Fruit fly (Drosophila melanogaster) whole organism, embryonic: ENCODE measurements around the gene Galphai.

Source experiments
- Meics ChIP-seq: fragments of 200-800 bp; sonication (Bioruptor generic); optimal IDR thresholded peaks from 2 replicates; lab custom pipeline; 2017; ENCODE audit warnings: missing biosample characterization, mild to moderate bottlenecking, missing genetic modification characterization
- Usf ChIP-seq: fragments of 200-800 bp; sonication (Bioruptor generic); optimal IDR thresholded peaks from 2 replicates; lab custom pipeline; 2017; ENCODE audit warnings: missing genotype, missing biosample characterization, missing genetic modification characterization
- hbn ChIP-seq: fragments of 200-800 bp; sonication (Bioruptor generic); IDR thresholded peaks from 2 replicates; pipeline ENCODE4 v1.3.6; 2022; ENCODE audit warnings: missing biosample characterization, missing genetic modification characterization; ENCODE audit not compliant: partially characterized antibody
- onecut ChIP-seq: fragments of 200-800 bp; sonication (Bioruptor generic); IDR thresholded peaks from 2 replicates; pipeline ENCODE4 v1.3.6; 2022; ENCODE audit warnings: missing biosample characterization, missing genetic modification characterization
- sr ChIP-seq: fragments of 200-800 bp; sonication (Bioruptor generic); IDR thresholded peaks from 3 replicates; pipeline ENCODE4 v1.3.6; 2022; ENCODE audit warnings: missing biosample characterization, missing genetic modification characterization
- sug ChIP-seq: fragments of 200-800 bp; optimal IDR thresholded peaks from 2 replicates; lab custom pipeline; 2019; ENCODE audit warnings: missing biosample characterization, mild to moderate bottlenecking, missing genetic modification characterization, moderate library complexity
- tll ChIP-seq, 2 experiments: fragments of 200-800 bp in 1 of 2; fragments of >200 bp in 1 of 2; sonication (Bioruptor generic) in 1 of 2; optimal IDR thresholded peaks; 2 replicates each; lab custom pipeline; 2017 to 2019; ENCODE audit warnings: missing biosample characterization in 2 of 2, missing genetic modification characterization in 2 of 2, mild to moderate bottlenecking in 1 of 2, moderate library complexity in 1 of 2

- TF ChIP-seq tll (GFP tag; optimal IDR thresholded peaks at IDR 0.05; lab: Kevin White, UChicago) = no peak
- TF ChIP-seq sr (GFP tag; lab: Robert Waterston, UW) = no peak
- no peak for TF ChIP-seq onecut (GFP tag; lab: Robert Waterston, UW)
- TF ChIP-seq hbn (GFP tag; lab: Robert Waterston, UW) = no peak
- TF ChIP-seq sug (tag; lab: Kevin White, UChicago) = no peak
- no peak for TF ChIP-seq Usf (GFP tag; lab: Kevin White, UChicago)
- TF ChIP-seq Meics (GFP tag; lab: Kevin White, UChicago) = no peak
Measured at dm6 chr3L:6995364-6995749, 15.5 kb upstream of the Galphai start.
